Fruit fly (Drosophila melanogaster): ENCODE data around the gene CG43074.

Gene CG43074

dm6 chr3L:3472786-3473185, 11.7 kb downstream of the CG43074 start (continued):
- peak; percentile 10 for TF ChIP-seq CG2875 (GFP tag; optimal IDR thresholded peaks at IDR 0.05)
- TF ChIP-seq tgo (GFP tag; IDR thresholded peaks at IDR 0.05) = peak; percentile 25; the same call in 1 of the 3 replicates
- peak; percentile 79 for TF ChIP-seq scrt (GFP tag; optimal IDR thresholded peaks at IDR 0.05)
- no peak for TF ChIP-seq CG4360 (GFP tag; IDR thresholded peaks at IDR 0.05)
- TF ChIP-seq Sry-β (GFP tag; optimal IDR thresholded peaks at IDR 0.05) = no peak
- TF ChIP-seq slou (GFP tag; optimal IDR thresholded peaks at IDR 0.05) = no peak
- TF ChIP-seq CG6689 (GFP tag; IDR thresholded peaks at IDR 0.05) = peak; percentile 48
- TF ChIP-seq CG2712 (tag; optimal IDR thresholded peaks at IDR 0.05) = peak; percentile 54
- no peak for TF ChIP-seq Dp (GFP tag; optimal IDR thresholded peaks at IDR 0.05)
- peak; percentile 59 for TF ChIP-seq Sox102F (GFP tag; optimal IDR thresholded peaks at IDR 0.05)
- peak; percentile 7 for TF ChIP-seq kah (GFP tag; optimal IDR thresholded peaks at IDR 0.05)
- no peak for TF ChIP-seq Lhr (GFP tag; optimal IDR thresholded peaks at IDR 0.05)
- TF ChIP-seq CG4424 (GFP tag; optimal IDR thresholded peaks at IDR 0.05) = peak; percentile 56
- TF ChIP-seq CG1832 (GFP tag; optimal IDR thresholded peaks at IDR 0.05) = no peak
- TF ChIP-seq wek (GFP tag; optimal IDR thresholded peaks at IDR 0.05) = peak; percentile 16
- TF ChIP-seq C15 (GFP tag; IDR thresholded peaks at IDR 0.05) = no peak

dm6 chr3L:3472063-3472528, 12.4 kb downstream of the CG43074 start, which contains the start of the genes CG32267 and CG42324:
TSS of gene CG32267 (minus strand) at chr3L:3472113.
TSS of gene CG42324 (plus strand) at chr3L:3472447.
- TF ChIP-seq CG17186 (GFP tag; optimal IDR thresholded peaks at IDR 0.05) = peak; percentile 24
- no peak for TF ChIP-seq Trl (optimal IDR thresholded peaks at IDR 0.05)
- TF ChIP-seq Trl (GFP tag; optimal IDR thresholded peaks at IDR 0.05) = no peak
- TF ChIP-seq Med (GFP tag) = no peak
- no peak for TF ChIP-seq btn (GFP tag; optimal IDR thresholded peaks at IDR 0.05)
- no peak for TF ChIP-seq CG13894 (tag; optimal IDR thresholded peaks at IDR 0.05)
- no peak for TF ChIP-seq org-1 (GFP tag; optimal IDR thresholded peaks at IDR 0.05)
- TF ChIP-seq sima (GFP tag; optimal IDR thresholded peaks at IDR 0.05) = no peak
- no peak for TF ChIP-seq Abd-B (GFP tag; optimal IDR thresholded peaks at IDR 0.05)
- TF ChIP-seq CG12659 (GFP tag; optimal IDR thresholded peaks at IDR 0.05) = peak; percentile 25
- no peak for TF ChIP-seq bigmax (GFP tag; optimal IDR thresholded peaks at IDR 0.05)
- no peak for TF ChIP-seq Max (GFP tag; optimal IDR thresholded peaks at IDR 0.05)
- TF ChIP-seq Fer3 (tag; optimal IDR thresholded peaks at IDR 0.05) = no peak
- peak; percentile 35 for TF ChIP-seq Sin3A (optimal IDR thresholded peaks at IDR 0.05)
- no peak for TF ChIP-seq CG6683 (GFP tag; optimal IDR thresholded peaks at IDR 0.05)
- peak; percentile 25 for TF ChIP-seq CTCF (GFP tag; optimal IDR thresholded peaks at IDR 0.05)
- TF ChIP-seq CG4424 (GFP tag; optimal IDR thresholded peaks at IDR 0.05) = no peak
- no peak for TF ChIP-seq chn (GFP tag; optimal IDR thresholded peaks at IDR 0.05)
- no peak for TF ChIP-seq otp (GFP tag; IDR thresholded peaks at IDR 0.05)
- no peak for TF ChIP-seq ewg (GFP tag; optimal IDR thresholded peaks at IDR 0.05)
- TF ChIP-seq nmo (GFP tag; optimal IDR thresholded peaks at IDR 0.05) = no peak
- no peak for TF ChIP-seq CG3065 (GFP tag; optimal IDR thresholded peaks at IDR 0.05)
- TF ChIP-seq tio (GFP tag; optimal IDR thresholded peaks at IDR 0.05) = no peak
- no peak for TF ChIP-seq Camta (GFP tag; optimal IDR thresholded peaks at IDR 0.05)
- no peak for TF ChIP-seq gcm2 (GFP tag; optimal IDR thresholded peaks at IDR 0.05)
- no peak for TF ChIP-seq CG10543 (GFP tag; optimal IDR thresholded peaks at IDR 0.05)
- TF ChIP-seq stwl (tag; optimal IDR thresholded peaks at IDR 0.05) = peak; percentile 90
- no peak for TF ChIP-seq CG10147 (GFP tag; optimal IDR thresholded peaks at IDR 0.05)
- peak; percentile 10 for TF ChIP-seq MESR4 (GFP tag; optimal IDR thresholded peaks at IDR 0.05)
- no peak for TF ChIP-seq zfh2 (GFP tag; optimal IDR thresholded peaks at IDR 0.05)
- TF ChIP-seq Sry-δ (GFP tag; optimal IDR thresholded peaks at IDR 0.05) = no peak
- peak; percentile 33 for TF ChIP-seq CG15514 (GFP tag; optimal IDR thresholded peaks at IDR 0.05)
- TF ChIP-seq BEAF-32 (GFP tag; optimal IDR thresholded peaks at IDR 0.05) = peak; percentile 25
- no peak for TF ChIP-seq CG17612 (GFP tag; IDR thresholded peaks at IDR 0.05)
- TF ChIP-seq CG16813 (GFP tag; IDR thresholded peaks at IDR 0.05; ENCODE audit: partially characterized antibody) = 0 out of 3 replicates have a peak, but pooled peaks have one; percentile 21
- TF ChIP-seq CG8281 (tag; optimal IDR thresholded peaks at IDR 0.05) = no peak
